Worm (Caenorhabditis elegans): Measurements from ENCODE around the gene srg-40.

ce11 chrV:11146958-11147779 lies 17.2 kb downstream of the srg-40 start, which contains the start of the genes T19C4.24 and nlp-33:
- TF ChIP-seq lin-14 (GFP tag; optimal IDR thresholded peaks at IDR 0.05) (peak; percentile 63), pax-3 (tag; optimal IDR thresholded peaks at IDR 0.05) (no peak), ceh-63 (GFP tag; optimal IDR thresholded peaks at IDR 0.05) (no peak), nhr-76 (tag; optimal IDR thresholded peaks at IDR 0.05) (no peak), jun-1 (tag; optimal IDR thresholded peaks at IDR 0.05) (no peak)
